Worm (Caenorhabditis elegans): Measurements from ENCODE around the gene wip-1.
A peak's percentile ranks its signal among the peaks of the same experiment; 100 is the strongest.

The wip-1 gene

ce11 chrIII:4984444-4985086 lies 33.9 kb upstream of the wip-1 start, which contains the start of gene C27F2.7:
C27F2.7 (minus strand) TSS chrIII:4984494.
- TF ChIP-seq blmp-1 (tag; optimal IDR thresholded peaks at IDR 0.05) = no peak
- no peak for TF ChIP-seq ceh-83 (GFP tag; optimal IDR thresholded peaks at IDR 0.05)
- no peak for TF ChIP-seq nhr-237 (tag; optimal IDR thresholded peaks at IDR 0.05)
- TF ChIP-seq ceh-39 (tag; optimal IDR thresholded peaks at IDR 0.05) = no peak
- no peak for TF ChIP-seq lsy-2 (tag; optimal IDR thresholded peaks at IDR 0.05)
- TF ChIP-seq elt-1 (tag; optimal IDR thresholded peaks at IDR 0.05; ENCODE audit: borderline replicate concordance, insufficient read depth) = no peak
- no peak for TF ChIP-seq cnd-1 (tag; optimal IDR thresholded peaks at IDR 0.05)

- TF ChIP-seq nhr-28 (tag; optimal IDR thresholded peaks at IDR 0.05) (no peak), lin-13 (tag; optimal IDR thresholded peaks at IDR 0.05) (peak; percentile 8), unc-62 (GFP tag; optimal IDR thresholded peaks at IDR 0.05) (no peak), elt-1 (tag; optimal IDR thresholded peaks at IDR 0.05; ENCODE audit: borderline replicate concordance, insufficient read depth) (no peak), mep-1 (tag; optimal IDR thresholded peaks at IDR 0.05) (peak; percentile 3), cnd-1 (tag; optimal IDR thresholded peaks at IDR 0.05) (no peak)
Observed at ce11 chrIII:4986790-4987259, 31.6 kb upstream of the wip-1 start, which contains the start of the genes C27F2.10 and wdr-60. C27F2.10 (minus strand) TSS chrIII:4986898. wdr-60 (plus strand) TSS chrIII:4987209.

DNA sequence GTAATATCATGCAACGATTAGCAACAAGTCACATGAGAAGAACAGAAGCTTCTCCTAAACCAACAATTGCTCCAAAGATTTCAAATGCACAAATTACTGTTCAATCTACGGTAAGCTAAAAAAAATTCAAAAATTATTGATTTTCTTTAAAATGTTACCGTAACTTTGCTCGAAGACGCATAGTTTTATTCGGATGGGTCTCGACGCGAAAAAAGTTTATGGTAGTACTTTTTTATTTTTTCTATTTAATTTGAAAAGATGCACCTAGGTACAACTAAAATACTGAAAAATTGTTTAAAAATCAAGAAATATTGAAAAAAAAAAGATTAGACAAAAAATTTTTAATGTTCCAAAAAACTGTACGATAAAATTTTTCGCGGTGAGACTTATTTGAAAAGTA lies 30.8 kb upstream of the wip-1 start:
- TF ChIP-seq pha-4 (tag; optimal IDR thresholded peaks at IDR 0.05) = no peak
- no peak for TF ChIP-seq elt-1 (tag; optimal IDR thresholded peaks at IDR 0.05; ENCODE audit: borderline replicate concordance, insufficient read depth)
- no peak for TF ChIP-seq nhr-237 (tag; optimal IDR thresholded peaks at IDR 0.05)
- no peak for TF ChIP-seq drap-1 (GFP tag; optimal IDR thresholded peaks at IDR 0.05)
- TF ChIP-seq lin-13 (tag; optimal IDR thresholded peaks at IDR 0.05) = no peak

DNA sequence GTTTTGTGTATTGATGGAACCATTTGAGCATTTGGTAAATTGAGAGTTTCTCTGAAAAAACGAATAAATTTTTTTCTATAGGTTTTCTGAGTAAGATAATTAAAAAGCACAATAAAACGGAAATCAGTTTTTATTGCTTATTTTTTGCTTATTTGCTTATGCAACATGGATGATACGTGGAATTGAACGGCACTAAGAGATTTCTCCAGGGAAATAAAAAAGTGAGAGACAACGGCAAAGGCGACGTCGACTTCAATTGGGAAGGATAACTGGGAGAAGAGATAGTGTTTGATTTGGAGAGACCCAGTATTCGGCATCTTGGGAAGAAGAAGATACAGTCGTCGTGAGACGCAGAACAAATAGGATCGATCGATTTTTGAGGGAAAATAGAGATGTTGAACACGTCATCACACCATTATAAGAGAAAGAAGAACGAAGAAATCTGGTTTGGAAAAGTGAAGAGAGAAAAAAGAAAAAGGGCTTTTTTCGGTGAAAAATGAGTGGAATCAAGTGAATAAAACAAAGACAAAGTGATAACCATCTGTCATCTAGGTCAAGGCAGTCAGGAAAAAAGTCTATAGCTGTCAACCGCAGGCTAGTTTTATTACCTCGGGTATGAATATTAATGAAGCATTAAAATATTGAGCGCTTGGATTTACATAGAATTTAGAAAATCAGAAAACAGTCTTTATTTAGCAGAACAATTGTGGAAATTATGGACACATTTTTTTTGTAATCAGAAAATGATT lies 20.2 kb upstream of the wip-1 start, which contains the start of gene tmem-131:
Gene tmem-131 (minus strand): TSS at position 51 of the 749 bp plus-strand sequence.
- no peak for TF ChIP-seq nhr-28 (tag; optimal IDR thresholded peaks at IDR 0.05)
- no peak for TF ChIP-seq unc-62 (GFP tag; optimal IDR thresholded peaks at IDR 0.05)
- TF ChIP-seq pha-4 (tag; optimal IDR thresholded peaks at IDR 0.05) = no peak
- no peak for TF ChIP-seq flh-1 (GFP tag; optimal IDR thresholded peaks at IDR 0.05)
- no peak for TF ChIP-seq lin-13 (tag; optimal IDR thresholded peaks at IDR 0.05)
- no peak for TF ChIP-seq nhr-76 (tag; optimal IDR thresholded peaks at IDR 0.05)
- TF ChIP-seq mls-2 (tag; optimal IDR thresholded peaks at IDR 0.05) = no peak
- no peak for TF ChIP-seq lin-32 (GFP tag; optimal IDR thresholded peaks at IDR 0.05)
- no peak for TF ChIP-seq M03D4.4 (tag; optimal IDR thresholded peaks at IDR 0.05)
- TF ChIP-seq blmp-1 (tag; optimal IDR thresholded peaks at IDR 0.05) = no peak
- TF ChIP-seq mep-1 (tag; optimal IDR thresholded peaks at IDR 0.05) = no peak

- TF ChIP-seq ces-1 (GFP tag; optimal IDR thresholded peaks at IDR 0.05) (no peak), ceh-43 (GFP tag; optimal IDR thresholded peaks at IDR 0.05) (no peak), tbx-8 (GFP tag; optimal IDR thresholded peaks at IDR 0.05) (no peak), sem-2 (GFP tag; optimal IDR thresholded peaks at IDR 0.05) (no peak), flh-1 (GFP tag; optimal IDR thresholded peaks at IDR 0.05) (no peak), hlh-1 (tag; optimal IDR thresholded peaks at IDR 0.05) (no peak), ztf-11 (tag; optimal IDR thresholded peaks at IDR 0.05) (no peak)
Observed at ce11 chrIII:4998956-4999425, 19.4 kb upstream of the wip-1 start, which contains the start of gene smcr-8. smcr-8 (plus strand) TSS chrIII:4999375.

- no peak for TF ChIP-seq mep-1 (tag; optimal IDR thresholded peaks at IDR 0.05)
- no peak for TF ChIP-seq blmp-1 (tag; optimal IDR thresholded peaks at IDR 0.05)
Observed at ce11 chrIII:5002231-5002630, 16.2 kb upstream of the wip-1 start, which contains the start of gene R144.10. R144.10 (minus strand) TSS chrIII:5002331.

- TF ChIP-seq nhr-237 (tag; optimal IDR thresholded peaks at IDR 0.05) (no peak), unc-39 (tag; optimal IDR thresholded peaks at IDR 0.05) (no peak), mls-2 (tag; optimal IDR thresholded peaks at IDR 0.05) (no peak), mab-5 (tag; optimal IDR thresholded peaks at IDR 0.05) (no peak), ztf-11 (tag; optimal IDR thresholded peaks at IDR 0.05) (no peak), hlh-1 (tag; optimal IDR thresholded peaks at IDR 0.05) (no peak), ceh-39 (tag; optimal IDR thresholded peaks at IDR 0.05) (no peak), bed-3 (GFP tag; optimal IDR thresholded peaks at IDR 0.05) (no peak), lsy-2 (tag; optimal IDR thresholded peaks at IDR 0.05) (no peak), zip-8 (tag; optimal IDR thresholded peaks at IDR 0.05) (no peak), ceh-43 (GFP tag; optimal IDR thresholded peaks at IDR 0.05) (no peak), mep-1 (tag; optimal IDR thresholded peaks at IDR 0.05) (no peak), unc-120 (tag; optimal IDR thresholded peaks at IDR 0.05; ENCODE audit: poor library complexity, severe bottlenecking) (no peak), lin-13 (tag; optimal IDR thresholded peaks at IDR 0.05) (no peak), tbx-8 (GFP tag; optimal IDR thresholded peaks at IDR 0.05) (no peak), ham-2 (GFP tag; optimal IDR thresholded peaks at IDR 0.05) (no peak)
Observed at ce11 chrIII:5004621-5005020, 13.8 kb upstream of the wip-1 start, which contains the start of gene R144.6. R144.6 (minus strand) TSS chrIII:5004721.

All from whole organism, mixed stage, embryonic.